Worm (Caenorhabditis elegans) whole organism, early embryonic: ENCODE measurements around the gene txt-14.

Experiments
- B0310.2 ChIP-seq: sonication (generic microtip); optimal IDR thresholded peaks from 2 replicates; lab custom pipeline; 2016; ENCODE audit warnings: mild to moderate bottlenecking, missing genetic modification characterization, missing compliant biosample characterization
- F13C5.2 ChIP-seq: sonication (generic microtip); optimal IDR thresholded peaks from 2 replicates; lab custom pipeline; 2017; ENCODE audit warnings: mild to moderate bottlenecking, missing genetic modification characterization, inconsistent platforms, missing compliant biosample characterization
- aly-1 ChIP-seq: sonication (generic microtip); optimal IDR thresholded peaks from 2 replicates; lab custom pipeline; 2016; ENCODE audit warnings: missing genetic modification characterization, missing compliant biosample characterization
- ama-1 ChIP-seq: fragments of 150-350 bp; optimal IDR thresholded peaks from 2 replicates; lab custom pipeline; 2014
- ceh-13 ChIP-seq: fragments of 200-800 bp; sonication (Bioruptor generic); optimal IDR thresholded peaks from 2 replicates; lab custom pipeline; 2018; ENCODE audit warnings: mild to moderate bottlenecking, missing genetic modification characterization, missing compliant biosample characterization
- ceh-36 ChIP-seq: sonication (generic microtip); optimal IDR thresholded peaks from 2 replicates; lab custom pipeline; 2016; ENCODE audit warnings: missing genetic modification characterization, inconsistent platforms, missing compliant biosample characterization
- ets-7 ChIP-seq: sonication (generic microtip); optimal IDR thresholded peaks from 2 replicates; lab custom pipeline; 2016; ENCODE audit warnings: missing genotype, missing genetic modification characterization, missing compliant biosample characterization
- flt-1 ChIP-seq: fragments of 200-800 bp; sonication (Bioruptor generic); IDR thresholded peaks from 2 replicates; pipeline ENCODE4 v1.3.6; 2022; ENCODE audit warnings: missing genetic modification characterization, missing compliant biosample characterization
- hmbx-1 ChIP-seq: sonication (generic microtip); optimal IDR thresholded peaks from 2 replicates; lab custom pipeline; 2016; ENCODE audit warnings: mild to moderate bottlenecking, missing genetic modification characterization, missing compliant biosample characterization
- hmg-4 ChIP-seq: fragments of 200-800 bp; sonication (Bioruptor generic); optimal IDR thresholded peaks from 2 replicates; lab custom pipeline; 2018; ENCODE audit warnings: mild to moderate bottlenecking, missing genetic modification characterization, missing compliant biosample characterization
- hnd-1 ChIP-seq: sonication (generic microtip); optimal IDR thresholded peaks from 2 replicates; lab custom pipeline; 2016; ENCODE audit warnings: missing genetic modification characterization, missing compliant biosample characterization
- pes-1 ChIP-seq: fragments of 200-800 bp; sonication (Bioruptor generic); IDR thresholded peaks from 2 replicates; pipeline ENCODE4 v1.3.6; 2022; ENCODE audit warnings: missing genetic modification reagents, missing genetic modification characterization, missing compliant biosample characterization
- scrt-1 ChIP-seq: fragments of 200-800 bp; sonication (Bioruptor generic); IDR thresholded peaks from 2 replicates; pipeline ENCODE4 v1.3.6; 2022; ENCODE audit warnings: missing genetic modification characterization, missing compliant biosample characterization
- sea-1 ChIP-seq: fragments of 200-800 bp; sonication (Bioruptor generic); conservative IDR thresholded peaks from 2 replicates; pipeline ENCODE4 v1.3.6; 2022; ENCODE audit warnings: missing genetic modification characterization, missing compliant biosample characterization
- tbx-11 ChIP-seq: fragments of 200-800 bp; sonication (Bioruptor generic); IDR thresholded peaks from 2 replicates; pipeline ENCODE4 v1.3.6; 2022; ENCODE audit warnings: missing genetic modification characterization, missing compliant biosample characterization
- tbx-37 ChIP-seq: fragments of 200-800 bp; sonication (Bioruptor generic); conservative IDR thresholded peaks from 2 replicates; pipeline ENCODE4 v1.3.6; 2022; ENCODE audit warnings: missing genetic modification reagents, missing genetic modification characterization, missing compliant biosample characterization
- tra-4 ChIP-seq: sonication (generic microtip); optimal IDR thresholded peaks from 2 replicates; lab custom pipeline; 2017; ENCODE audit warnings: missing genetic modification characterization, missing compliant biosample characterization

The txt-14 gene

ce11 chrV:18596240-18596639 lies 13.8 kb downstream of the txt-14 start:
- no peak for TF ChIP-seq sea-1
- TF ChIP-seq ets-7 (tag; lab: Kevin White, UChicago) = no peak
- TF ChIP-seq ceh-36 (tag; lab: Kevin White, UChicago) = no peak
- TF ChIP-seq pes-1 (GFP tag; lab: Robert Waterston, UW) = no peak
- no peak for TF ChIP-seq ama-1
- no peak for TF ChIP-seq hnd-1 (tag; lab: Kevin White, UChicago)
- TF ChIP-seq hmg-4 (GFP tag; lab: Kevin White, UChicago) = no peak
- TF ChIP-seq F13C5.2 (tag; lab: Kevin White, UChicago) = no peak
- TF ChIP-seq ceh-13 = no peak
- TF ChIP-seq aly-1 = no peak
- no peak for TF ChIP-seq flt-1
- no peak for TF ChIP-seq tbx-37 (GFP tag; lab: Robert Waterston, UW)

ce11 chrV:18597779-18598178 lies 15.3 kb downstream of the txt-14 start:
- TF ChIP-seq sea-1 = no peak
- TF ChIP-seq hmg-4 (GFP tag; lab: Kevin White, UChicago) = no peak
- no peak for TF ChIP-seq hnd-1 (tag; lab: Kevin White, UChicago)
- peak; percentile 83 for TF ChIP-seq ceh-36 (tag; lab: Kevin White, UChicago)
- no peak for TF ChIP-seq tbx-11
- no peak for TF ChIP-seq pes-1 (GFP tag; lab: Robert Waterston, UW)
- no peak for TF ChIP-seq hmbx-1 (tag; lab: Kevin White, UChicago)
- no peak for TF ChIP-seq tra-4 (tag; lab: Kevin White, UChicago)
- TF ChIP-seq F13C5.2 (tag; lab: Kevin White, UChicago) = no peak

- TF ChIP-seq F13C5.2 (tag; lab: Kevin White, UChicago) = no peak
Observed at ce11 chrV:18605510-18605909, 23.1 kb downstream of the txt-14 start.

- no peak for TF ChIP-seq ama-1
- TF ChIP-seq tbx-11 = no peak
- TF ChIP-seq ceh-36 (tag; lab: Kevin White, UChicago) = peak; percentile 96
- TF ChIP-seq scrt-1 (GFP tag; lab: Robert Waterston, UW) = no peak
- no peak for TF ChIP-seq tra-4 (tag; lab: Kevin White, UChicago)
Observed at ce11 chrV:18613164-18613563, 30.7 kb downstream of the txt-14 start.

- TF ChIP-seq tbx-37 (GFP tag; lab: Robert Waterston, UW) (no peak), pes-1 (GFP tag; lab: Robert Waterston, UW) (no peak)
Observed at ce11 chrV:18614498-18614897, 32.0 kb downstream of the txt-14 start.

ce11 chrV:18616287-18616686 lies 33.8 kb downstream of the txt-14 start, which contains the start of gene nhr-70:
nhr-70 (plus strand) TSS chrV:18616587.
- no peak for TF ChIP-seq F13C5.2 (tag; lab: Kevin White, UChicago)
- TF ChIP-seq ama-1 = no peak
- TF ChIP-seq aly-1 = no peak
- TF ChIP-seq tra-4 (tag; lab: Kevin White, UChicago) = no peak
- no peak for TF ChIP-seq hmbx-1 (tag; lab: Kevin White, UChicago)
- TF ChIP-seq sea-1 = no peak
- no peak for TF ChIP-seq tbx-37 (GFP tag; lab: Robert Waterston, UW)
- TF ChIP-seq ceh-13 = no peak
- no peak for TF ChIP-seq flt-1
- TF ChIP-seq ets-7 (tag; lab: Kevin White, UChicago) = no peak
- no peak for TF ChIP-seq pes-1 (GFP tag; lab: Robert Waterston, UW)
- TF ChIP-seq B0310.2 (tag; lab: Kevin White, UChicago) = no peak
- TF ChIP-seq hnd-1 (tag; lab: Kevin White, UChicago) = no peak
- no peak for TF ChIP-seq tbx-11
- no peak for TF ChIP-seq ceh-36 (tag; lab: Kevin White, UChicago)
- no peak for TF ChIP-seq hmg-4 (GFP tag; lab: Kevin White, UChicago)
- TF ChIP-seq scrt-1 (GFP tag; lab: Robert Waterston, UW) = no peak

- TF ChIP-seq tbx-37 (GFP tag; lab: Robert Waterston, UW) = no peak
- no peak for TF ChIP-seq ceh-13
- TF ChIP-seq hmbx-1 (tag; lab: Kevin White, UChicago) = no peak
- TF ChIP-seq tbx-11 = no peak
Observed at ce11 chrV:18622462-18622861, 40.0 kb downstream of the txt-14 start, which contains the start of gene Y69H2.1. Y69H2.1 (minus strand) TSS chrV:18622562.

- TF ChIP-seq B0310.2 (tag; lab: Kevin White, UChicago) (no peak), hnd-1 (tag; lab: Kevin White, UChicago) (no peak), tbx-37 (GFP tag; lab: Robert Waterston, UW) (no peak), ceh-36 (tag; lab: Kevin White, UChicago) (no peak)
Observed at ce11 chrV:18626764-18627163, 44.3 kb downstream of the txt-14 start, which contains the start of gene Y69H2.15. Y69H2.15 (minus strand) TSS chrV:18626864.

ce11 chrV:18627445-18627844 lies 45.0 kb downstream of the txt-14 start:
- TF ChIP-seq ceh-36 (tag; lab: Kevin White, UChicago) (no peak), ets-7 (tag; lab: Kevin White, UChicago) (no peak), flt-1 (no peak), tbx-11 (no peak), hnd-1 (tag; lab: Kevin White, UChicago) (no peak), scrt-1 (GFP tag; lab: Robert Waterston, UW) (no peak), ama-1 (no peak), F13C5.2 (tag; lab: Kevin White, UChicago) (no peak), aly-1 (no peak), hmg-4 (GFP tag; lab: Kevin White, UChicago) (no peak), sea-1 (no peak), tra-4 (tag; lab: Kevin White, UChicago) (no peak), ceh-13 (no peak)
